Fruit fly (Drosophila melanogaster) whole organism, embryonic: ENCODE measurements around the gene CG43797.

Source experiments
- B-H1 ChIP-seq: fragments of 200-800 bp; sonication (Bioruptor generic); IDR thresholded peaks from 3 replicates; pipeline ENCODE4 v1.3.6; 2022; ENCODE audit warnings: missing biosample characterization, missing genetic modification characterization
- Bteb2 ChIP-seq: fragments of 200-800 bp; sonication (Bioruptor generic); optimal IDR thresholded peaks from 2 replicates; lab custom pipeline; 2016; ENCODE audit warnings: missing biosample characterization, missing genetic modification characterization
- CG15269 ChIP-seq: fragments of 200-800 bp; sonication (Bioruptor generic); optimal IDR thresholded peaks from 2 replicates; lab custom pipeline; 2018; ENCODE audit warnings: missing biosample characterization, mild to moderate bottlenecking, missing genetic modification characterization, moderate library complexity
- CG16815 ChIP-seq: fragments of 200-800 bp; sonication (Bioruptor generic); optimal IDR thresholded peaks from 3 replicates; lab custom pipeline; 2017; ENCODE audit warnings: missing biosample characterization, mild to moderate bottlenecking, missing genetic modification characterization
- CG17359 ChIP-seq: fragments of 200-800 bp; sonication (Bioruptor generic); optimal IDR thresholded peaks from 3 replicates; lab custom pipeline; 2018; ENCODE audit warnings: missing biosample characterization, mild to moderate bottlenecking, missing genetic modification characterization, moderate library complexity
- CG17361 ChIP-seq: fragments of 200-800 bp; sonication (Bioruptor generic); IDR thresholded peaks from 3 replicates; pipeline ENCODE4 v1.3.6; 2022; ENCODE audit warnings: missing biosample characterization, missing genetic modification characterization
- CG1792 ChIP-seq: fragments of 200-800 bp; sonication (Bioruptor generic); optimal IDR thresholded peaks from 2 replicates; lab custom pipeline; 2016; ENCODE audit warnings: missing biosample characterization, missing genetic modification characterization
- CG30403 ChIP-seq: fragments of 200-800 bp; sonication (Bioruptor generic); optimal IDR thresholded peaks from 3 replicates; lab custom pipeline; 2016; ENCODE audit warnings: missing biosample characterization, missing genetic modification characterization
- CG31224 ChIP-seq: fragments of 200-800 bp; sonication (Bioruptor generic); IDR thresholded peaks from 2 replicates; pipeline ENCODE4 v1.3.6; 2022; ENCODE audit warnings: missing biosample characterization, missing genetic modification characterization
- CG34224 ChIP-seq: fragments of 200-800 bp; sonication (Bioruptor generic); IDR thresholded peaks from 3 replicates; pipeline ENCODE4 v1.3.6; 2022; ENCODE audit warnings: missing biosample characterization, missing genetic modification characterization; ENCODE audit not compliant: partially characterized antibody
- CG34422 ChIP-seq: fragments of 200-800 bp; sonication (Bioruptor generic); IDR thresholded peaks from 3 replicates; pipeline ENCODE4 v1.3.6; 2022; ENCODE audit warnings: missing biosample characterization, missing genetic modification characterization
- CG3995 ChIP-seq: fragments of 200-800 bp; sonication (Bioruptor generic); optimal IDR thresholded peaks from 3 replicates; lab custom pipeline; 2016; ENCODE audit warnings: missing biosample characterization, missing genetic modification characterization
- CG6689 ChIP-seq: fragments of 200-800 bp; sonication (Bioruptor generic); IDR thresholded peaks from 2 replicates; pipeline ENCODE4 v1.3.6; 2022; ENCODE audit warnings: missing biosample characterization, missing genetic modification characterization
- CG6765 ChIP-seq: fragments of 200-800 bp; sonication (Bioruptor generic); optimal IDR thresholded peaks from 3 replicates; lab custom pipeline; 2017; ENCODE audit warnings: missing biosample characterization, mild to moderate bottlenecking, missing genetic modification characterization
- CG6791 ChIP-seq: fragments of 200-800 bp; sonication (Bioruptor generic); IDR thresholded peaks from 3 replicates; pipeline ENCODE4 v1.3.6; 2022; ENCODE audit warnings: missing biosample characterization, missing genetic modification characterization; ENCODE audit not compliant: partially characterized antibody
- CG7839 ChIP-seq: fragments of 200-800 bp; sonication (Bioruptor generic); optimal IDR thresholded peaks from 3 replicates; lab custom pipeline; 2018; ENCODE audit warnings: missing biosample characterization, mild to moderate bottlenecking, missing genetic modification characterization, moderate library complexity
- CG8281 ChIP-seq: fragments of 200-800 bp; sonication (Bioruptor generic); optimal IDR thresholded peaks from 2 replicates; lab custom pipeline; 2018; ENCODE audit warnings: missing biosample characterization, mild to moderate bottlenecking, missing genetic modification characterization, moderate library complexity
- CG9932 ChIP-seq: fragments of 200-800 bp; sonication (Bioruptor generic); IDR thresholded peaks from 2 replicates; pipeline ENCODE4 v1.3.6; 2022; ENCODE audit warnings: missing biosample characterization, missing genetic modification characterization
- D ChIP-seq, 2 experiments: fragments of 200-800 bp in 1 of 2; fragments of >200 bp in 1 of 2; sonication (Bioruptor generic) in 1 of 2; optimal IDR thresholded peaks; 2 replicates in 1 of 2; 3 replicates in 1 of 2; lab custom pipeline; 2017; ENCODE audit warnings: mild to moderate bottlenecking in 1 of 2, missing biosample characterization in 1 of 2, missing genetic modification characterization in 1 of 2, missing genetic modification reagents in 1 of 2
- D19B ChIP-seq: fragments of 200-800 bp; sonication (Bioruptor generic); optimal IDR thresholded peaks from 2 replicates; lab custom pipeline; 2017; ENCODE audit warnings: missing biosample characterization, mild to moderate bottlenecking, missing genetic modification characterization
- Dll ChIP-seq: fragments of 200-800 bp; sonication (Bioruptor generic); IDR thresholded peaks from 4 replicates; pipeline ENCODE4 v1.3.6; 2022; ENCODE audit warnings: missing biosample characterization, missing genetic modification characterization; ENCODE audit not compliant: partially characterized antibody
- Fer3 ChIP-seq: fragments of 200-800 bp; sonication (Bioruptor generic); optimal IDR thresholded peaks from 2 replicates; lab custom pipeline; 2018; ENCODE audit warnings: missing biosample characterization, mild to moderate bottlenecking, missing genetic modification characterization, moderate library complexity
- HmgZ ChIP-seq: fragments of 200-800 bp; sonication (Bioruptor generic); optimal IDR thresholded peaks from 2 replicates; lab custom pipeline; 2018; ENCODE audit warnings: missing biosample characterization, mild to moderate bottlenecking, missing genetic modification characterization
- Hmr ChIP-seq: fragments of 200-800 bp; sonication (Bioruptor generic); optimal IDR thresholded peaks from 3 replicates; lab custom pipeline; 2017; ENCODE audit warnings: mild to moderate bottlenecking, missing biosample characterization, missing genetic modification reagents, missing genetic modification characterization
- Hr3 ChIP-seq: fragments of 200-800 bp; sonication (Bioruptor generic); optimal IDR thresholded peaks from 3 replicates; lab custom pipeline; 2016; ENCODE audit warnings: missing biosample characterization, missing genetic modification characterization
- Hr51 ChIP-seq, 2 experiments: fragments of 200-800 bp; sonication (Bioruptor generic); optimal IDR thresholded peaks; 2 replicates in 1 of 2; 3 replicates in 1 of 2; lab custom pipeline; 2016 to 2018; ENCODE audit warnings: missing biosample characterization in 2 of 2, missing genetic modification characterization in 2 of 2, mild to moderate bottlenecking in 1 of 2, moderate library complexity in 1 of 2
- MBD-R2 ChIP-seq: fragments of 200-800 bp; sonication (Bioruptor generic); IDR thresholded peaks from 2 replicates; pipeline ENCODE4 v1.3.6; 2022; ENCODE audit warnings: missing biosample characterization, missing genetic modification characterization
- Med ChIP-seq: fragments of 200-800 bp; sonication (Bioruptor generic); peaks from one replicate; lab custom pipeline; 2016; ENCODE audit warnings: missing biosample characterization, missing genetic modification characterization, mild to moderate bottlenecking, inconsistent platforms, moderate library complexity
- NFAT ChIP-seq: fragments of 200-800 bp; sonication (Bioruptor generic); IDR thresholded peaks from 2 replicates; pipeline ENCODE4 v1.3.6; 2022; ENCODE audit warnings: missing biosample characterization, missing genetic modification characterization
- Pdp1 ChIP-seq, 2 experiments: fragments of 200-800 bp; sonication (Bioruptor generic); optimal IDR thresholded peaks; 3 replicates each; lab custom pipeline; 2016; ENCODE audit warnings: missing biosample characterization in 2 of 2, missing genetic modification characterization in 2 of 2, mild to moderate bottlenecking in 1 of 2, moderate library complexity in 1 of 2
- Ptx1 ChIP-seq: fragments of 200-800 bp; sonication (Bioruptor generic); IDR thresholded peaks from 2 replicates; pipeline ENCODE4 v1.3.6; 2022; ENCODE audit warnings: missing biosample characterization, missing genetic modification characterization
- Rfx ChIP-seq: fragments of 200-800 bp; sonication (Bioruptor generic); IDR thresholded peaks from 2 replicates; pipeline ENCODE4 v1.3.6; 2022; ENCODE audit warnings: missing biosample characterization, missing genetic modification characterization
- Sox102F ChIP-seq: fragments of 200-800 bp; sonication (Bioruptor generic); optimal IDR thresholded peaks from 2 replicates; lab custom pipeline; 2018; ENCODE audit warnings: missing biosample characterization, mild to moderate bottlenecking, missing genetic modification characterization, moderate library complexity
- ap ChIP-seq: fragments of 200-800 bp; sonication (Bioruptor generic); IDR thresholded peaks from 2 replicates; pipeline ENCODE4 v1.3.6; 2022; ENCODE audit warnings: missing biosample characterization, missing genetic modification characterization
- caup ChIP-seq: fragments of 200-800 bp; sonication (Bioruptor generic); optimal IDR thresholded peaks from 3 replicates; lab custom pipeline; 2017; ENCODE audit warnings: missing biosample characterization, mild to moderate bottlenecking, missing genetic modification characterization, moderate library complexity; ENCODE audit not compliant: severe bottlenecking
- fd3F ChIP-seq: fragments of 200-800 bp; sonication (Bioruptor generic); optimal IDR thresholded peaks from 2 replicates; lab custom pipeline; 2018; ENCODE audit warnings: missing biosample characterization, mild to moderate bottlenecking, missing genetic modification characterization, moderate library complexity
- hkb ChIP-seq, 2 experiments: fragments of 200-800 bp in 1 of 2; fragments of >200 bp in 1 of 2; sonication (Bioruptor generic) in 1 of 2; IDR thresholded peaks in 1 of 2; optimal IDR thresholded peaks in 1 of 2; 2 replicates each; pipeline versions ENCODE4 v1.3.6 to Lab custom; 2017 to 2022; ENCODE audit warnings: missing biosample characterization in 1 of 2, missing genetic modification characterization in 1 of 2
- ind ChIP-seq: fragments of 200-800 bp; sonication (Bioruptor generic); optimal IDR thresholded peaks from 3 replicates; lab custom pipeline; 2016; ENCODE audit warnings: missing biosample characterization, missing genetic modification characterization
- lmd ChIP-seq: fragments of 200-800 bp; sonication (Bioruptor generic); IDR thresholded peaks from 2 replicates; pipeline ENCODE4 v1.3.6; 2022; ENCODE audit warnings: missing biosample characterization, missing genetic modification characterization
- mam ChIP-seq: fragments of 200-800 bp; sonication (Bioruptor generic); optimal IDR thresholded peaks from 3 replicates; lab custom pipeline; 2016; ENCODE audit warnings: missing biosample characterization, missing genetic modification characterization
- nerfin-1 ChIP-seq: fragments of 200-800 bp; sonication (Bioruptor generic); optimal IDR thresholded peaks from 3 replicates; lab custom pipeline; 2019; ENCODE audit warnings: missing biosample characterization, mild to moderate bottlenecking, missing genetic modification characterization, moderate library complexity
- ro ChIP-seq: fragments of 200-800 bp; sonication (Bioruptor generic); IDR thresholded peaks from 2 replicates; pipeline ENCODE4 v1.3.6; 2022; ENCODE audit warnings: missing biosample characterization, missing genetic modification characterization
- slbo ChIP-seq: fragments of 200-800 bp; sonication (Bioruptor generic); IDR thresholded peaks from 2 replicates; pipeline ENCODE4 v1.3.6; 2022; ENCODE audit warnings: missing biosample characterization, missing genetic modification characterization
- stc ChIP-seq: fragments of 200-800 bp; sonication (Bioruptor generic); IDR thresholded peaks from 2 replicates; pipeline ENCODE4 v1.3.6; 2022; ENCODE audit warnings: missing biosample characterization, missing genetic modification characterization
- tgo ChIP-seq: fragments of 200-800 bp; sonication (Bioruptor generic); IDR thresholded peaks from 3 replicates; pipeline ENCODE4 v1.3.6; 2022; ENCODE audit warnings: missing biosample characterization, missing genetic modification characterization

CG43797 gene

DNA sequence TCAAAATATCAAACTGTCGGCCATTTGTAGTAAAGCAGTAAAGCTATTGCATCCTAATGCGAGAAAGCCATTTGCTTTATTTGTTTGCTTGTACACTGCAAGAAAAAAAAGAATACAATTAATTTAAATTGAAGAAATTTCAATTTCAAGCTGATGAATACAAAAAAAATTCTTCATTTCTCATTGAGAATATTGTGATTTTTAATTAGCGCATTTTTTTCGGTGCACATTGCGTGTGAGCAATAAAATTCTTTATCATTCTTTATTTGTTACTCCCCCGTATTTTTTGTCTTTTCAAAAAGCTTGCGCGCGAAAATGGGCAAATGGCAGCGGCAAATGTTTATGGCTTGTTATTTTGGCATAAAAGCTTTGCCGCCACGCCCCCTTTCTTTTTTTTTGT is 12.3 kb downstream of the CG43797 start (continued):
- TF ChIP-seq D (optimal IDR thresholded peaks at IDR 0.05; lab: Kevin White, UChicago) (no peak), D (GFP tag; optimal IDR thresholded peaks at IDR 0.05; lab: Kevin White, UChicago) (no peak), fd3F (GFP tag; lab: Kevin White, UChicago) (peak; percentile 2), CG34224 (no peak), lmd (GFP tag; lab: Robert Waterston, UW) (peak; percentile 42; the same call in 1 of the 2 replicates), CG30403 (peak; percentile 21), CG3995 (GFP tag; lab: Kevin White, UChicago) (no peak), CG16815 (GFP tag; lab: Kevin White, UChicago) (no peak), CG15269 (peak; percentile 13), stc (no peak), tgo (GFP tag; lab: Robert Waterston, UW) (peak; percentile 36; the same call in 2 of the 3 replicates), CG34422 (GFP tag; lab: Robert Waterston, UW) (0 out of 3 replicates have a peak, but pooled peaks have one; percentile 12), ind (GFP tag; lab: Kevin White, UChicago) (peak; percentile 8), nerfin-1 (tag; lab: Kevin White, UChicago) (no peak), CG6689 (0 out of 2 replicates have a peak, but pooled peaks have one; percentile 9), Fer3 (tag; lab: Kevin White, UChicago) (peak; percentile 19), D19B (no peak), Hmr (GFP tag; lab: Kevin White, UChicago) (peak; percentile 24), B-H1 (GFP tag; lab: Robert Waterston, UW) (peak; percentile 21; the same call in 1 of the 3 replicates), CG9932 (GFP tag; lab: Robert Waterston, UW) (peak; percentile 34; the same call in 1 of the 2 replicates), Pdp1 (GFP tag; optimal IDR thresholded peaks at IDR 0.05; lab: Kevin White, UChicago) (peak in 1 of 2 experiments; percentile 9), ap (GFP tag; lab: Robert Waterston, UW) (no peak), ro (no peak), mam (GFP tag; lab: Kevin White, UChicago) (peak; percentile 8), CG1792 (GFP tag; lab: Kevin White, UChicago) (no peak), Ptx1 (peak; percentile 37), Rfx (GFP tag; lab: Robert Waterston, UW) (peak; percentile 65), CG31224 (GFP tag; lab: Robert Waterston, UW) (no peak), Hr51 (GFP tag; optimal IDR thresholded peaks at IDR 0.05; lab: Kevin White, UChicago) (peak in 1 of 2 experiments; percentile 26), Bteb2 (GFP tag; lab: Kevin White, UChicago) (no peak), Dll (GFP tag; lab: Robert Waterston, UW) (no peak), CG6791 (GFP tag; lab: Robert Waterston, UW) (no peak), Med (GFP tag; lab: Kevin White, UChicago) (peak; percentile 63), Sox102F (GFP tag; lab: Kevin White, UChicago) (peak; percentile 45), NFAT (0 out of 2 replicates have a peak, but pooled peaks have one; percentile 7), CG6765 (GFP tag; lab: Kevin White, UChicago) (no peak), MBD-R2 (GFP tag; lab: Robert Waterston, UW) (peak; percentile 18; the same call in 1 of the 2 replicates), CG17359 (tag; lab: Kevin White, UChicago) (peak; percentile 18), slbo (GFP tag; lab: Robert Waterston, UW) (0 out of 2 replicates have a peak, but pooled peaks have one; percentile 14), hkb (optimal IDR thresholded peaks at IDR 0.05; lab: Kevin White, UChicago) (no peak), hkb (GFP tag; IDR thresholded peaks at IDR 0.05; lab: Robert Waterston, UW) (no peak), CG7839 (tag; lab: Kevin White, UChicago) (peak; percentile 41), caup (peak; percentile 24), CG17361 (GFP tag; lab: Robert Waterston, UW) (0 out of 3 replicates have a peak, but pooled peaks have one; percentile 19), HmgZ (tag; lab: Kevin White, UChicago) (no peak), Hr3 (GFP tag; lab: Kevin White, UChicago) (no peak), CG8281 (tag; lab: Kevin White, UChicago) (no peak)
